Fruit fly (Drosophila melanogaster) whole organism, prepupa: ENCODE results near the gene Cpr92A.
A peak's percentile ranks its signal among the peaks of the same experiment; 100 is the strongest.

Experiments
- CG10631 ChIP-seq: fragments of 200-800 bp; sonication (Bioruptor generic); optimal IDR thresholded peaks from 2 replicates; lab custom pipeline; 2016; ENCODE audit warnings: missing biosample characterization, missing genetic modification characterization
- CG11294 ChIP-seq: fragments of 200-800 bp; sonication (Bioruptor generic); IDR thresholded peaks from 2 replicates; pipeline ENCODE4 v1.3.6; 2022; ENCODE audit warnings: missing biosample characterization, missing genetic modification characterization
- CG15336 ChIP-seq: fragments of 200-800 bp; sonication (Bioruptor generic); IDR thresholded peaks from 2 replicates; pipeline ENCODE4 v1.3.6; 2022; ENCODE audit warnings: missing biosample characterization, missing genetic modification characterization
- CG1621 ChIP-seq: fragments of 200-800 bp; sonication (Bioruptor generic); optimal IDR thresholded peaks from 3 replicates; lab custom pipeline; 2018; ENCODE audit warnings: missing biosample characterization, mild to moderate bottlenecking, missing genetic modification characterization
- CG16779 ChIP-seq: fragments of 200-800 bp; sonication (Bioruptor generic); optimal IDR thresholded peaks from 3 replicates; lab custom pipeline; 2017; ENCODE audit warnings: missing biosample characterization, mild to moderate bottlenecking, missing genetic modification characterization
- CG3032 ChIP-seq: fragments of 200-800 bp; optimal IDR thresholded peaks from 2 replicates; lab custom pipeline; 2019; ENCODE audit warnings: missing biosample characterization, mild to moderate bottlenecking, missing genetic modification characterization, moderate library complexity
- CG31627 ChIP-seq: fragments of 200-800 bp; sonication (Bioruptor generic); optimal IDR thresholded peaks from 3 replicates; lab custom pipeline; 2016; ENCODE audit warnings: missing biosample characterization, missing genetic modification characterization
- CG32006 ChIP-seq: fragments of 200-800 bp; sonication (Bioruptor generic); optimal IDR thresholded peaks from 3 replicates; lab custom pipeline; 2017; ENCODE audit warnings: missing biosample characterization, mild to moderate bottlenecking, missing genetic modification characterization
- CG34406 ChIP-seq: fragments of 200-800 bp; sonication (Bioruptor generic); optimal IDR thresholded peaks from 3 replicates; lab custom pipeline; 2016; ENCODE audit warnings: missing biosample characterization, missing genetic modification characterization
- CG3919 ChIP-seq: fragments of 200-800 bp; sonication (Bioruptor generic); optimal IDR thresholded peaks from 3 replicates; lab custom pipeline; 2016; ENCODE audit warnings: missing biosample characterization, missing genetic modification characterization
- CG4318 ChIP-seq: fragments of 200-800 bp; sonication (Bioruptor generic); optimal IDR thresholded peaks from 3 replicates; lab custom pipeline; 2017; ENCODE audit warnings: missing biosample characterization, mild to moderate bottlenecking, missing genetic modification characterization
- CG6276 ChIP-seq: fragments of 200-800 bp; sonication (Bioruptor generic); optimal IDR thresholded peaks from 2 replicates; lab custom pipeline; 2017; ENCODE audit warnings: missing biosample characterization, mild to moderate bottlenecking, missing genetic modification characterization
- CG6854 ChIP-seq: fragments of 200-800 bp; sonication (Bioruptor generic); optimal IDR thresholded peaks from 2 replicates; lab custom pipeline; 2017; ENCODE audit warnings: missing biosample characterization, mild to moderate bottlenecking, missing genetic modification characterization
- CG7368 ChIP-seq: fragments of 200-800 bp; sonication (Bioruptor generic); optimal IDR thresholded peaks from 3 replicates; lab custom pipeline; 2016; ENCODE audit warnings: missing biosample characterization, missing genetic modification characterization
- CG8632 ChIP-seq: fragments of 200-800 bp; sonication (Bioruptor generic); optimal IDR thresholded peaks from 3 replicates; lab custom pipeline; 2016; ENCODE audit warnings: missing biosample characterization, missing genetic modification characterization
- CG9139 ChIP-seq: fragments of 200-800 bp; sonication (Bioruptor generic); optimal IDR thresholded peaks from 3 replicates; lab custom pipeline; 2017; ENCODE audit warnings: missing biosample characterization, mild to moderate bottlenecking, missing genetic modification characterization
- Eip75B ChIP-seq: fragments of 200-800 bp; sonication (Bioruptor generic); optimal IDR thresholded peaks from 3 replicates; lab custom pipeline; 2016; ENCODE audit warnings: missing biosample characterization, missing genetic modification characterization
- Eip78C ChIP-seq: fragments of 200-800 bp; sonication (Bioruptor generic); peaks from one replicate; lab custom pipeline; 2016; ENCODE audit warnings: missing biosample characterization, missing genetic modification characterization
- Gug ChIP-seq: fragments of 200-800 bp; sonication (Bioruptor generic); IDR thresholded peaks from 2 replicates; pipeline ENCODE4 v1.3.6; 2022; ENCODE audit warnings: missing biosample characterization, missing genetic modification characterization
- Hr38 ChIP-seq: sonication (Bioruptor generic); optimal IDR thresholded peaks from 2 replicates; lab custom pipeline; 2016; ENCODE audit warnings: missing biosample characterization, missing genetic modification characterization
- Hr39 ChIP-seq: fragments of 200-800 bp; sonication (Bioruptor generic); optimal IDR thresholded peaks from 2 replicates; lab custom pipeline; 2016; ENCODE audit warnings: missing biosample characterization, missing genetic modification characterization
- Met ChIP-seq: fragments of 200-800 bp; sonication (Bioruptor generic); optimal IDR thresholded peaks from 3 replicates; lab custom pipeline; 2016; ENCODE audit warnings: missing biosample characterization, missing genetic modification characterization
- Smox ChIP-seq: fragments of 200-800 bp; sonication (Bioruptor generic); optimal IDR thresholded peaks from 3 replicates; lab custom pipeline; 2016; ENCODE audit warnings: missing biosample characterization, missing genetic modification characterization
- Sox102F ChIP-seq: fragments of 200-800 bp; sonication (Bioruptor generic); optimal IDR thresholded peaks from 2 replicates; lab custom pipeline; 2016; ENCODE audit warnings: missing biosample characterization, mild to moderate bottlenecking, missing genetic modification characterization
- Sox14 ChIP-seq: fragments of 200-800 bp; sonication (Bioruptor generic); optimal IDR thresholded peaks from 3 replicates; lab custom pipeline; 2016; ENCODE audit warnings: missing biosample characterization, missing genetic modification characterization
- Sox15 ChIP-seq: fragments of 200-800 bp; sonication (Bioruptor generic); optimal IDR thresholded peaks from 3 replicates; lab custom pipeline; 2016; ENCODE audit warnings: missing biosample characterization, missing genetic modification characterization
- achi ChIP-seq: fragments of 200-800 bp; sonication (Bioruptor generic); optimal IDR thresholded peaks from 3 replicates; lab custom pipeline; 2016; ENCODE audit warnings: missing biosample characterization, missing genetic modification characterization
- dac ChIP-seq: fragments of 200-800 bp; sonication (Bioruptor generic); optimal IDR thresholded peaks from 2 replicates; lab custom pipeline; 2017; ENCODE audit warnings: missing biosample characterization, mild to moderate bottlenecking, missing genetic modification characterization
- dsx ChIP-seq: fragments of 200-800 bp; optimal IDR thresholded peaks from 3 replicates; lab custom pipeline; 2019; ENCODE audit warnings: missing biosample characterization, mild to moderate bottlenecking, missing genetic modification characterization, moderate library complexity; ENCODE audit not compliant: poor library complexity, severe bottlenecking
- eg ChIP-seq: fragments of 200-800 bp; sonication (Bioruptor generic); IDR thresholded peaks from 3 replicates; pipeline ENCODE4 v1.3.6; 2022; ENCODE audit warnings: missing biosample characterization, missing genetic modification characterization
- esn ChIP-seq: fragments of 200-800 bp; sonication (Bioruptor generic); optimal IDR thresholded peaks from 2 replicates; lab custom pipeline; 2016; ENCODE audit warnings: missing biosample characterization, mild to moderate bottlenecking, missing genetic modification characterization, moderate library complexity
- fd59A ChIP-seq: fragments of 200-800 bp; sonication (Bioruptor generic); optimal IDR thresholded peaks from 2 replicates; lab custom pipeline; 2017; ENCODE audit warnings: missing biosample characterization, mild to moderate bottlenecking, missing genetic modification characterization, missing genetic modification reagents
- fkh ChIP-seq: fragments of 200-800 bp; sonication (Bioruptor generic); optimal IDR thresholded peaks from 3 replicates; lab custom pipeline; 2017; ENCODE audit warnings: missing biosample characterization, mild to moderate bottlenecking, missing genetic modification characterization, moderate library complexity
- lz ChIP-seq: fragments of 200-800 bp; sonication (Bioruptor generic); optimal IDR thresholded peaks from 3 replicates; lab custom pipeline; 2016; ENCODE audit warnings: missing biosample characterization, missing genetic modification characterization
- pdm3 ChIP-seq: fragments of 200-800 bp; sonication (Bioruptor generic); optimal IDR thresholded peaks from 3 replicates; lab custom pipeline; 2016; ENCODE audit warnings: missing biosample characterization, missing genetic modification characterization
- ss ChIP-seq, 2 experiments: fragments of 200-800 bp; sonication (Bioruptor generic); optimal IDR thresholded peaks; 2 replicates in 1 of 2; 3 replicates in 1 of 2; lab custom pipeline; 2017 to 2018; ENCODE audit warnings: mild to moderate bottlenecking in 2 of 2, missing biosample characterization in 2 of 2, missing genetic modification characterization in 2 of 2, moderate library complexity in 1 of 2
- topi ChIP-seq: fragments of 200-800 bp; sonication (Bioruptor generic); optimal IDR thresholded peaks from 3 replicates; lab custom pipeline; 2016; ENCODE audit warnings: missing biosample characterization, missing genetic modification characterization
- vri ChIP-seq: fragments of 200-800 bp; sonication (Bioruptor generic); optimal IDR thresholded peaks from 3 replicates; lab custom pipeline; 2016; ENCODE audit warnings: missing biosample characterization, mild to moderate bottlenecking, missing genetic modification characterization

Gene Cpr92A

DNA sequence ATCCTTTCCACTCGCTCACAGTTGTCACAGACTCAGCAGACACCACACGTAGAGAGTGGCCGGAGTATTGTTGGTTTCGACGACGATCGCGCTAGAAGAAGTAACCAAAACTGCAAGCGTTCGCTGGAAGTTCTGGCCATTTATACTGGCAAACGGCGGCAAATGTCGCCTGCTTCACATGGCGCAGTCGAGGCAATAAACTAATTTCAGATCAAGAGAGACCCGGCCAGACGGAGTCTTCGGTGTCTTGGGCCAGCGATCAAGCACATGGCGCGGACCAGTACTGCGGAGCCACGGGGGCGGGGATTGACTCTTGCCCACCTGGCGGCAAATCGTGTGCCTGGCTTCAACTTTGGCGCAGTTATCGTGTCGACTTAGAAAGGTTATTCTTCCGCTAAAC is at the start of gene Cpr92A:
Cpr92A (minus strand) TSS at position 101 of the 400 bp plus-strand sequence.
- TF ChIP-seq CG8632 (GFP tag; lab: Kevin White, UChicago) (no peak), Sox14 (GFP tag; lab: Kevin White, UChicago) (no peak), CG31627 (GFP tag; lab: Kevin White, UChicago) (no peak), CG32006 (no peak), ss (GFP tag; optimal IDR thresholded peaks at IDR 0.05; lab: Kevin White, UChicago) (no peak), CG34406 (GFP tag; lab: Kevin White, UChicago) (no peak), fd59A (GFP tag; lab: Kevin White, UChicago) (no peak), dsx (GFP tag; lab: Kevin White, UChicago) (no peak), CG3919 (no peak), Hr39 (GFP tag; lab: Kevin White, UChicago) (no peak), CG15336 (no peak), CG7368 (GFP tag; lab: Kevin White, UChicago) (no peak), CG9139 (GFP tag; lab: Kevin White, UChicago) (no peak), Smox (GFP tag; lab: Kevin White, UChicago) (no peak), dac (no peak), CG4318 (no peak), CG6854 (no peak)

DNA sequence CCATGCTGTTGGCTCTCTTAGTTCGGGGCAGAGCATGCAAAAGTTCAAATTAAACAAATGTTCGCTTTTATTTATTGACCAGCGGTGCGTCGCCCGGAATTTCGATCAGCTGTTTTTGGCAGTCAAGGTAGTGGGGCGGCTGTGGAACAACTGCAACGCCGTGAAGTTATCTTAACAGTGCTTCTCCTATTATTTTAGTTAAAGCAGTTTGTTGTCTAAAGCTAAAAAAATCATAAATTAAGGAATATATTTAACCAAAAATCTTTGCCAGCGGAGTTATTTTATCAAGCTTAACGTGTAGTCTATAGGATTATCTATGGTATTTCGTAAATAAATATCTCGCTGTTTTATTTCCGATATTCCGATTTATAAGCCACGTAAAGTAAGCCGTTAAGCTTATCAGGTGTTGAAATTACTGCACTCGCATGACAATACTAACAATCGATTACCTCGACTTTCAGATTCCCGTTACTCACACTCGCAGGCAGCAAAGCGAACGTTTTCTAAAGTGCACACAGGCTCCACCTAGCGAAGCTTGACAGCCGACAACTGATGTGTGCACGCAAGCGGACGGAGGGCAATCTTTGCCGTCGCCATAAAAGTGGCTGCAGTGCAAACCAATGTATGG is 49.6 kb upstream of the Cpr92A start, which contains the start of the genes CG6195 and CG31220:
CG6195 (minus strand) TSS at position 122 of the 628 bp plus-strand sequence.
CG31220 (plus strand) TSS at position 199 of the 628 bp plus-strand sequence.
- TF ChIP-seq esn (GFP tag; lab: Kevin White, UChicago) (peak; percentile 37), CG1621 (tag; lab: Kevin White, UChicago) (peak; percentile 37), fkh (GFP tag; lab: Kevin White, UChicago) (peak; percentile 80), CG32006 (no peak), Eip78C (peak; percentile 64), Gug (GFP tag; lab: Robert Waterston, UW) (no peak), achi (GFP tag; lab: Kevin White, UChicago) (peak; percentile 88), topi (GFP tag; lab: Kevin White, UChicago) (peak; percentile 38), CG31627 (GFP tag; lab: Kevin White, UChicago) (no peak), pdm3 (GFP tag; lab: Kevin White, UChicago) (peak; percentile 45), Sox14 (GFP tag; lab: Kevin White, UChicago) (no peak), ss (GFP tag; optimal IDR thresholded peaks at IDR 0.05; lab: Kevin White, UChicago) (peak in 1 of 2 experiments; percentile 5), CG3919 (no peak), Met (GFP tag; lab: Kevin White, UChicago) (peak; percentile 36), Hr39 (GFP tag; lab: Kevin White, UChicago) (peak; percentile 21), Hr38 (GFP tag; lab: Kevin White, UChicago) (no peak), Sox102F (GFP tag; lab: Kevin White, UChicago) (no peak)
- TF ChIP-seq, all 60 proteins: peak for 10

DNA sequence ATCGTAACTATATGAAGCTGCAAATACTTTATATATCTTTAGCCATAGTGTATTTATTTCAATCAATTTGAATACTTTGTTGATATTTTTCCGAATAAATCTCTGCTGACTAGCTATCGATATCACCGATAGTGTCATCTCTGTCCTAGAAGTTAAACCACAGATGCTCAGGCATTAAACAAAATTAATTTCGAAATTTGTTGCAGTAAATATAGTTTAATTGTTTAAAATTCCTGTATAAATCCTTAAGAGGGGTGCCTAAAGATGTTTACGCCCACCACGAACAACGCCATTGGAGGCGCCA is 46.1 kb upstream of the Cpr92A start, which contains the start of gene Nup58:
Nup58 (plus strand) TSS at position 126 of the 304 bp plus-strand sequence.
- TF ChIP-seq CG3032 (no peak), Sox14 (GFP tag; lab: Kevin White, UChicago) (no peak), dsx (GFP tag; lab: Kevin White, UChicago) (peak; percentile 30), CG4318 (no peak), lz (GFP tag; lab: Kevin White, UChicago) (peak; percentile 10), vri (GFP tag; lab: Kevin White, UChicago) (no peak), CG10631 (GFP tag; lab: Kevin White, UChicago) (no peak), eg (GFP tag; lab: Robert Waterston, UW) (0 out of 3 replicates have a peak, but pooled peaks have one; percentile 17), CG31627 (GFP tag; lab: Kevin White, UChicago) (peak; percentile 21), CG1621 (tag; lab: Kevin White, UChicago) (no peak), CG6276 (GFP tag; lab: Kevin White, UChicago) (no peak), Hr39 (GFP tag; lab: Kevin White, UChicago) (peak; percentile 24), CG16779 (tag; lab: Kevin White, UChicago) (no peak), Eip78C (peak; percentile 22), CG11294 (GFP tag; lab: Robert Waterston, UW) (no peak), Smox (GFP tag; lab: Kevin White, UChicago) (no peak), CG9139 (GFP tag; lab: Kevin White, UChicago) (no peak), CG15336 (no peak), Sox15 (GFP tag; lab: Kevin White, UChicago) (no peak), Eip75B (GFP tag; lab: Kevin White, UChicago) (no peak)
